Fruit fly (Drosophila melanogaster) whole organism, pupa: ENCODE data around the gene CG32706.

ENCODE experiments used
- CG10348 ChIP-seq: fragments of 200-800 bp; sonication (Bioruptor generic); IDR thresholded peaks from 2 replicates; pipeline ENCODE4 v1.3.6; 2022; ENCODE audit warnings: missing biosample characterization, missing genetic modification characterization
- CG12605 ChIP-seq: fragments of 200-800 bp; sonication (Bioruptor generic); IDR thresholded peaks from 2 replicates; pipeline ENCODE4 v1.3.6; 2022; ENCODE audit warnings: missing biosample characterization, missing genetic modification characterization
- CG13204 ChIP-seq: fragments of 200-800 bp; sonication (Bioruptor generic); optimal IDR thresholded peaks from 2 replicates; lab custom pipeline; 2018; ENCODE audit warnings: missing biosample characterization, mild to moderate bottlenecking, missing genetic modification characterization, moderate library complexity
- CG14655 ChIP-seq: fragments of 200-800 bp; sonication (Bioruptor generic); optimal IDR thresholded peaks from 3 replicates; lab custom pipeline; 2017; ENCODE audit warnings: mild to moderate bottlenecking, missing biosample characterization, missing genetic modification reagents, missing genetic modification characterization
- CG17806 ChIP-seq: fragments of 200-800 bp; sonication (Bioruptor generic); optimal IDR thresholded peaks from 2 replicates; lab custom pipeline; 2018; ENCODE audit warnings: missing biosample characterization, mild to moderate bottlenecking, missing genetic modification characterization, moderate library complexity
- CG32121 ChIP-seq: fragments of 200-800 bp; sonication (Bioruptor generic); IDR thresholded peaks from 2 replicates; pipeline ENCODE4 v1.3.6; 2022; ENCODE audit warnings: missing biosample characterization, missing genetic modification characterization
- CG34367 ChIP-seq: fragments of 200-800 bp; sonication (Bioruptor generic); optimal IDR thresholded peaks from 2 replicates; lab custom pipeline; 2018; ENCODE audit warnings: missing biosample characterization, mild to moderate bottlenecking, missing genetic modification characterization
- CG4496 ChIP-seq: fragments of 200-800 bp; sonication (Bioruptor generic); IDR thresholded peaks from 3 replicates; pipeline ENCODE4 v1.3.6; 2022; ENCODE audit warnings: missing biosample characterization, missing genetic modification characterization
- CG8159 ChIP-seq: fragments of 200-800 bp; sonication (Bioruptor generic); optimal IDR thresholded peaks from 3 replicates; lab custom pipeline; 2018; ENCODE audit warnings: missing biosample characterization, mild to moderate bottlenecking, missing genetic modification characterization, moderate library complexity
- CG8301 ChIP-seq: fragments of 200-800 bp; sonication (Bioruptor generic); optimal IDR thresholded peaks from 2 replicates; lab custom pipeline; 2018; ENCODE audit warnings: missing biosample characterization, mild to moderate bottlenecking, missing genetic modification characterization
- CG9948 ChIP-seq: fragments of 200-800 bp; sonication (Bioruptor generic); optimal IDR thresholded peaks from 2 replicates; lab custom pipeline; 2018; ENCODE audit warnings: missing biosample characterization, mild to moderate bottlenecking, missing genetic modification characterization, moderate library complexity
- EcR ChIP-seq: fragments of 200-800 bp; sonication (Bioruptor generic); optimal IDR thresholded peaks from 3 replicates; lab custom pipeline; 2019; ENCODE audit warnings: missing biosample characterization, missing genetic modification characterization, mild to moderate bottlenecking, moderate library complexity, missing genetic modification reagents
- Ets98B ChIP-seq: fragments of 200-800 bp; sonication (Bioruptor generic); IDR thresholded peaks from 2 replicates; pipeline ENCODE4 v1.3.6; 2022; ENCODE audit warnings: missing biosample characterization, missing genetic modification characterization
- Pif1A ChIP-seq: fragments of 200-800 bp; sonication (Bioruptor generic); optimal IDR thresholded peaks from 3 replicates; lab custom pipeline; 2016; ENCODE audit warnings: missing biosample characterization, missing genetic modification characterization
- Pif1B ChIP-seq: fragments of 200-800 bp; sonication (Bioruptor generic); optimal IDR thresholded peaks from 3 replicates; lab custom pipeline; 2016; ENCODE audit warnings: missing biosample characterization, missing genetic modification characterization
- Snoo ChIP-seq: fragments of 200-800 bp; sonication (Bioruptor generic); optimal IDR thresholded peaks from 3 replicates; lab custom pipeline; 2017; ENCODE audit warnings: missing biosample characterization, mild to moderate bottlenecking, missing genetic modification characterization, inconsistent platforms
- fd96Ca ChIP-seq: fragments of 200-800 bp; sonication (Bioruptor generic); IDR thresholded peaks from 3 replicates; pipeline ENCODE4 v1.3.6; 2022; ENCODE audit warnings: missing biosample characterization, missing genetic modification characterization
- gl ChIP-seq: fragments of 200-800 bp; sonication (Bioruptor generic); optimal IDR thresholded peaks from 2 replicates; lab custom pipeline; 2018; ENCODE audit warnings: missing biosample characterization, mild to moderate bottlenecking, missing genetic modification characterization
- rn ChIP-seq: fragments of 200-800 bp; sonication (Bioruptor generic); IDR thresholded peaks from 2 replicates; pipeline ENCODE4 v1.3.6; 2022; ENCODE audit warnings: missing biosample characterization, missing genetic modification characterization

Gene CG32706

dm6 chrX:9093912-9094311 lies 7.0 kb downstream of the CG32706 start:
- TF ChIP-seq Pif1A: no peak
- TF ChIP-seq CG9948 (tag; lab: Kevin White, UChicago): no peak
- no peak for TF ChIP-seq Ets98B (GFP tag; lab: Robert Waterston, UW)
- TF ChIP-seq CG17806: no peak
- no peak for TF ChIP-seq Snoo
- no peak for TF ChIP-seq gl (tag; lab: Kevin White, UChicago)
- TF ChIP-seq CG34367 (tag; lab: Kevin White, UChicago): no peak
- TF ChIP-seq rn (GFP tag; lab: Robert Waterston, UW): no peak
- no peak for TF ChIP-seq CG12605 (GFP tag; lab: Robert Waterston, UW)
- no peak for TF ChIP-seq Pif1B
- no peak for TF ChIP-seq CG8159 (tag; lab: Kevin White, UChicago)
- TF ChIP-seq CG10348 (GFP tag; lab: Robert Waterston, UW): no peak
- no peak for TF ChIP-seq CG4496 (GFP tag; lab: Robert Waterston, UW)
- no peak for TF ChIP-seq CG32121 (GFP tag; lab: Robert Waterston, UW)

dm6 chrX:9102125-9102524 lies 15.2 kb downstream of the CG32706 start:
- TF ChIP-seq CG34367 (tag; lab: Kevin White, UChicago): no peak
- no peak for TF ChIP-seq Snoo
- no peak for TF ChIP-seq gl (tag; lab: Kevin White, UChicago)
- no peak for TF ChIP-seq CG9948 (tag; lab: Kevin White, UChicago)
- TF ChIP-seq EcR: no peak
- no peak for TF ChIP-seq CG32121 (GFP tag; lab: Robert Waterston, UW)
- no peak for TF ChIP-seq fd96Ca
- TF ChIP-seq CG12605 (GFP tag; lab: Robert Waterston, UW): no peak
- no peak for TF ChIP-seq Pif1A
- no peak for TF ChIP-seq CG8301 (tag; lab: Kevin White, UChicago)

dm6 chrX:9103308-9104185 lies 16.6 kb downstream of the CG32706 start, which contains the start of gene CG7766:
Gene CG7766 (minus strand): TSS chrX:9103739.
- no peak for TF ChIP-seq CG32121 (GFP tag; lab: Robert Waterston, UW)
- TF ChIP-seq Pif1B: no peak
- no peak for TF ChIP-seq CG8301 (tag; lab: Kevin White, UChicago)
- no peak for TF ChIP-seq CG14655 (GFP tag; lab: Kevin White, UChicago)
- TF ChIP-seq Pif1A: no peak
- TF ChIP-seq CG10348 (GFP tag; lab: Robert Waterston, UW): no peak
- no peak for TF ChIP-seq CG12605 (GFP tag; lab: Robert Waterston, UW)
- TF ChIP-seq, all 21 proteins: peak for 0

- TF ChIP-seq fd96Ca (no peak), CG4496 (GFP tag; lab: Robert Waterston, UW) (peak; percentile 28; the same call in 1 of the 3 replicates)
These were observed 19.4 kb downstream of the CG32706 start, which contains the start of gene Bx42 for dm6 chrX:9106212-9106774. Gene Bx42 (minus strand): TSS chrX:9106604.

dm6 chrX:9106775-9107283 lies 19.9 kb downstream of the CG32706 start, which contains the start of gene Arfrp1:
Gene Arfrp1 (plus strand): TSS chrX:9107069.
- TF ChIP-seq CG4496 (GFP tag; lab: Robert Waterston, UW): peak; percentile 6; the same call in 1 of the 3 replicates
- TF ChIP-seq CG9948 (tag; lab: Kevin White, UChicago): peak; percentile 0
- TF ChIP-seq Ets98B (GFP tag; lab: Robert Waterston, UW): 0 out of 2 replicates have a peak, but pooled peaks have one; percentile 5
- TF ChIP-seq Snoo: no peak
- TF ChIP-seq fd96Ca: 0 out of 3 replicates have a peak, but pooled peaks have one; percentile 24

dm6 chrX:9108387-9108786 lies 21.5 kb downstream of the CG32706 start, which contains the start of gene AP-1gamma:
Gene AP-1gamma (plus strand): TSS chrX:9108691.
- no peak for TF ChIP-seq CG13204 (GFP tag; lab: Kevin White, UChicago)
- TF ChIP-seq Pif1B: no peak
- no peak for TF ChIP-seq CG4496 (GFP tag; lab: Robert Waterston, UW)
- TF ChIP-seq CG14655 (GFP tag; lab: Kevin White, UChicago): no peak
- TF ChIP-seq fd96Ca: no peak
- TF ChIP-seq Pif1A: no peak
- TF ChIP-seq CG8159 (tag; lab: Kevin White, UChicago): no peak
- TF ChIP-seq CG17806: no peak
- TF ChIP-seq Ets98B (GFP tag; lab: Robert Waterston, UW): no peak
- no peak for TF ChIP-seq CG10348 (GFP tag; lab: Robert Waterston, UW)
- TF ChIP-seq Snoo: no peak
